Fruit fly (Drosophila melanogaster): ENCODE measurements around the gene SkpD.

Gene SkpD

dm6 chrX:19786823-19787222 is 25.7 kb upstream of the SkpD start:
- TF ChIP-seq CG17801 (GFP tag; optimal IDR thresholded peaks at IDR 0.05; ENCODE audit: partially characterized antibody) = no peak

DNA sequence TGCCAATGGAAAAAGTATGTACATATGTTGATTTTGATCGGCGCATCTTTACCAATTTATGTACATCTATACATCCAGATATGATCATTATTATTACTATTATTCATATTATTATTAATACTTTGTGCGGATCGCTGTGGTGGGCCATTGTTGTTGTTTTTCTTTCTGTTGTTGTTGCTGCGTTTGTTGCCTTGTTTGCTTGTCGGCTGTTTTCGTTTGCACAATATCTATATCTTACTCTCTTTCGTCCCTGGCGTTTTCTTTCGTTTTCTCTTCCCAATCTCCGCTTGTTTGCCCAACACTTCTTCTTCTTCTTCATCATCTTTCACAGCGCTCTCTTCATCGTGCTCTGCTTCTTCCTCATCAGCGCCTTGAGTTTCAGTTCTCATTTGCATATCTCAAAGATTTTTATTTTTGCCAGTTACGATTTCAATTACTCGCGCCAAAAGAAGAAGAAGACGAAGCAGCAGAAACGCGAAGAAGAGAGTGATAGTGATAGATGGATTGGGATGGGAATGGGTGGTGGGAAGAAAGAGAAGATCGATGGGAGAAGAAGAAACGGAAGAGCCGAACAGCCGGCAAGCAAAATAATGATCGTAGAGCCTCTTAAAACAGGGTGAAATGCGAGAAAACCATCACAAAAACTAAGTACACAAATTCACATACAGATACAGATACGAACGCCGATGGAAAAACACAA is 24.5 kb upstream of the SkpD start:
- TF ChIP-seq CG17801 (GFP tag; optimal IDR thresholded peaks at IDR 0.05; ENCODE audit: partially characterized antibody) = no peak

DNA sequence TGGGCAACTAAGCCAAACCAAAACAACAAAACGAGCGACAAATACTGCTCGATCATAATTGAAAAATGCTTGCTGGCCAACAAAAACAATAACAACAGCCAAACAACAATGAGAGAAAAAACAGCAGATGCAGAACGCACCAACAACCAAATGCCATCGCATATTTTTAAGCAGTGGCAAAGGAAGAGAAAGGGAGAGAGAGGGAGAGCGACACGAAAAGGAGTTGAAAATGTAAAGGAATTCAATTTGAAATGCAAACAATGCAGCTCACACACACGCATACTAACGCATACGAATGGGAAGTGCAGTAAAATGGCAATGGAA is 23.9 kb upstream of the SkpD start:
- no peak for TF ChIP-seq CG17801 (GFP tag; optimal IDR thresholded peaks at IDR 0.05; ENCODE audit: partially characterized antibody)

dm6 chrX:19791832-19792231 is 20.7 kb upstream of the SkpD start:
- TF ChIP-seq CG17801 (GFP tag; optimal IDR thresholded peaks at IDR 0.05; ENCODE audit: partially characterized antibody) = no peak

DNA sequence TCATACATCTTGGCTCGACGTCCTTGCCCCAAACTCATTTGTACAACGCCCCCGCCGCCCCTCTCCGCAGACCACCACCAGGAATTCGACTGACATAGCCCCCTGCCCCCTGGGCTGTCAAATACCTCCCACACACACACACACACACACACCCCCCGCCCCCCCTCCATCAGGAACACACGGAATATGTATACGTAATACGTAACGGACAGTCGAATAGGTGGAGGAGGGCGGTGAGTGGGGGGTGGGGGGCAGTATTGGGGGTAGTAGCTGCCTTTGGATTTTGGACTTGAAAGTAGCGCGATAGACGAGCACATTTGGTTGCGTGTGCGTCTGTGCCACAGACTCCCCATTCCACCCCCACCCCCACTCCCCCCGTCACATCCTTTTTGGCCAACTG is 20.0 kb upstream of the SkpD start:
- TF ChIP-seq CG17801 (GFP tag; optimal IDR thresholded peaks at IDR 0.05; ENCODE audit: partially characterized antibody) = no peak

- TF ChIP-seq CG17801 (GFP tag; optimal IDR thresholded peaks at IDR 0.05; ENCODE audit: partially characterized antibody) = no peak
Observed at dm6 chrX:19795808-19796207, 16.7 kb upstream of the SkpD start.

DNA sequence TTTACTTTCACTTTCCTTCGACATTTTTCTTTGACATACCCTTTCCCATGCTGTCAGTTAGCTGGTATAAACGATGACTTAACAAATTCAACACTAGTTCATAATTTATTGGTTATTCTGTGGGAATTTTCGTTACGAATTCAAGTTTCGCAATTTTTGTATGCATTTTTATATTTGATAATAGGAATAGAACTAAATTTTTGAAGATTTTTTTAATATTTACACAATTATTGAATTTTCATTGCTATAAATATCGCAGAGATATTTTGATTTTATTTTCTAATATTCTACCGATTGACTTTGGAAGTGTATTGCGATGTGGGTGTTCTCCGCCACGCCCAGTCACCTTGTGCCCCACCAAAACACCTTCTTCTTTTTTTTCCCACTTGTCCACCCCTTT is 6.4 kb upstream of the SkpD start:
- TF ChIP-seq CG17801 (GFP tag; optimal IDR thresholded peaks at IDR 0.05; ENCODE audit: partially characterized antibody) = no peak

DNA sequence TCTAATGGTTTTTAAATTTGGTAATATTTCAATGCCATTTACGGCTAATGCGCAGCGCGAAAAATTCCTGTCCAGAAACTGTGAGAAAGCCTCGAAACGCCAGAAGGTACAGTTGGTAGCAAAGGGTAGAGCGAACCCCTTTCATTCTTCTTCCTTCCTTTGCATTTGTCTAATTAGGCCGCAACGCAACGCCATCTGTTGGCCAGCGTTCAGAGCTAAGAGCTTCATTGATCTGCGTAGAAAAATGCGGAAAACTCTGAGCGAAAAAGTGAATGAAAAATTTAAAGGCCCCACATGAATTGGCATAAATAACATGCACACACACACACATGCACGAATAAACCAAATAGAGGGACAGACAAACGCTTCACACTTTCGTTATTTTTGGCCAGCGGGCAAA is 1.5 kb upstream of the SkpD start:
- no peak for TF ChIP-seq CG17801 (GFP tag; optimal IDR thresholded peaks at IDR 0.05; ENCODE audit: partially characterized antibody)

- TF ChIP-seq CG17801 (GFP tag; optimal IDR thresholded peaks at IDR 0.05; ENCODE audit: partially characterized antibody) = no peak
Observed at dm6 chrX:19815772-19816171, 3.2 kb downstream of the SkpD start, which contains the start of gene SkpC. Gene SkpC, plus strand, starts transcription at chrX:19816072.

dm6 chrX:19818617-19819016 is 6.1 kb downstream of the SkpD start:
- TF ChIP-seq CG17801 (GFP tag; optimal IDR thresholded peaks at IDR 0.05; ENCODE audit: partially characterized antibody) = no peak

- TF ChIP-seq CG17801 (GFP tag; optimal IDR thresholded peaks at IDR 0.05; ENCODE audit: partially characterized antibody) = no peak
Observed at dm6 chrX:19823980-19824379, 11.5 kb downstream of the SkpD start, which contains the start of gene SkpE. Gene SkpE, minus strand, starts transcription at chrX:19824080.

- TF ChIP-seq CG17801 (GFP tag; optimal IDR thresholded peaks at IDR 0.05; ENCODE audit: partially characterized antibody) = no peak
Observed at dm6 chrX:19825191-19825590, 12.7 kb downstream of the SkpD start.

dm6 chrX:19827762-19828161 is 15.2 kb downstream of the SkpD start:
- no peak for TF ChIP-seq CG17801 (GFP tag; optimal IDR thresholded peaks at IDR 0.05; ENCODE audit: partially characterized antibody)

- TF ChIP-seq CG17801 (GFP tag; optimal IDR thresholded peaks at IDR 0.05; ENCODE audit: partially characterized antibody) = no peak
Observed at dm6 chrX:19839067-19839466, 26.5 kb downstream of the SkpD start.

DNA sequence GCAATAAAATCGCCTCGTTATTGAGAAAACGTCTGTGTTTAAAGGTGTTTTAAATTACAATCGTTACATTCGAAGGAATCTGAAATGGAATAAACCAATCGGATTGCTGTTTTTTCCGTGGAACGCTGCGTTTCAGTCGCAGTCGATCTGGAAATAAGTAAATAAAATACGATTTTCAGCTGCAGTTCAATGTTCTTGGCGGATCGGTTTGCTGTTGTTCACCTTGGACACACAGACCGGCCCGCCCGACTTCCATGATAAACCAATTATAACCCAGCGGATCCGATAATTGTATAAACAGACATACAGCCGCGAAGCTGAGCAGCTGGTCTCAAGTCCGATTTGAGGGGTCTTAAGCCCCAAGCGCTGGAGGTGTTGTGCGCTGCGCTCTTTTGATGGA is 27.8 kb downstream of the SkpD start:
- TF ChIP-seq CG17801 (GFP tag; optimal IDR thresholded peaks at IDR 0.05; ENCODE audit: partially characterized antibody) = no peak

dm6 chrX:19842397-19843261 is 30.1 kb downstream of the SkpD start:
- TF ChIP-seq CG17801 (GFP tag; optimal IDR thresholded peaks at IDR 0.05; ENCODE audit: partially characterized antibody) = no peak

Measured in ovary, adult (tissue).